Worm (Caenorhabditis elegans) whole organism, L3 larva: ENCODE results near the gene par-2.
A peak's percentile ranks its signal among the peaks of the same experiment; 100 is the strongest.
"Not testable (repeated sequence)": the region's sequence is repeated elsewhere in the genome, so short reads cannot be mapped to it uniquely, and the experiment has no call there.

ENCODE experiments used
- R02D3.7 ChIP-seq: fragments of 150-350 bp; optimal IDR thresholded peaks from 2 replicates; lab custom pipeline; 2014; ENCODE audit warnings: missing biosample characterization, missing genetic modification characterization
- ZK546.5 ChIP-seq: sonication (generic microtip); optimal IDR thresholded peaks from 2 replicates; lab custom pipeline; 2017; ENCODE audit warnings: missing biosample characterization, missing genetic modification characterization
- aly-2 ChIP-seq: fragments of 150-350 bp; optimal IDR thresholded peaks from 2 replicates; lab custom pipeline; 2014; ENCODE audit warnings: missing biosample characterization, missing genetic modification characterization
- ama-1 ChIP-seq: fragments of 150-350 bp; optimal IDR thresholded peaks from 2 replicates; lab custom pipeline; 2018
- ceh-28 ChIP-seq: fragments of 150-350 bp; optimal IDR thresholded peaks from 2 replicates; lab custom pipeline; 2014; ENCODE audit warnings: missing biosample characterization, missing genetic modification reagents, missing genetic modification characterization
- ceh-82 ChIP-seq: fragments of 150-350 bp; optimal IDR thresholded peaks from 2 replicates; lab custom pipeline; 2014; ENCODE audit warnings: missing biosample characterization, missing genetic modification characterization
- ceh-9 ChIP-seq: sonication (generic microtip); optimal IDR thresholded peaks from 2 replicates; lab custom pipeline; 2018; ENCODE audit warnings: missing biosample characterization, missing genetic modification characterization
- daf-12 ChIP-seq: fragments of 150-350 bp; optimal IDR thresholded peaks from 2 replicates; lab custom pipeline; 2014; ENCODE audit warnings: missing biosample characterization, missing genetic modification reagents, missing genetic modification characterization
- egl-5 ChIP-seq: fragments of 150-350 bp; optimal IDR thresholded peaks from 2 replicates; lab custom pipeline; 2017; ENCODE audit warnings: missing biosample characterization, missing genetic modification reagents, missing genetic modification characterization, inconsistent platforms
- elt-1 ChIP-seq: fragments of 150-350 bp; optimal IDR thresholded peaks from 2 replicates; lab custom pipeline; 2014; ENCODE audit warnings: missing biosample characterization, missing genetic modification characterization
- elt-2 ChIP-seq: sonication (generic microtip); optimal IDR thresholded peaks from 2 replicates; lab custom pipeline; 2016; ENCODE audit warnings: missing genetic modification reagents, mild to moderate bottlenecking, missing genetic modification characterization, missing compliant biosample characterization
- elt-3 ChIP-seq, 3 experiments: fragments of 150-350 bp in 1 of 3; sonication (generic microtip) in 2 of 3; optimal IDR thresholded peaks; 2 replicates in 2 of 3; 4 replicates in 1 of 3; lab custom pipeline; 2014 to 2017; ENCODE audit warnings: missing biosample characterization in 3 of 3, missing genetic modification characterization in 3 of 3
- fkh-2 ChIP-seq: fragments of 150-350 bp; optimal IDR thresholded peaks from 2 replicates; lab custom pipeline; 2014; ENCODE audit warnings: missing biosample characterization, missing genetic modification reagents, missing genetic modification characterization
- fos-1 ChIP-seq: fragments of 150-350 bp; optimal IDR thresholded peaks from 2 replicates; lab custom pipeline; 2014; ENCODE audit warnings: missing biosample characterization, missing genetic modification characterization
- hmg-11 ChIP-seq: sonication (generic microtip); optimal IDR thresholded peaks from 2 replicates; lab custom pipeline; 2016; ENCODE audit warnings: missing genetic modification characterization, missing compliant biosample characterization
- lin-15B ChIP-seq: fragments of 150-350 bp; optimal IDR thresholded peaks from 2 replicates; lab custom pipeline; 2014; ENCODE audit warnings: missing biosample characterization, missing genetic modification characterization
- lin-39 ChIP-seq: fragments of 150-350 bp; optimal IDR thresholded peaks from 2 replicates; lab custom pipeline; 2018; ENCODE audit warnings: missing biosample characterization, missing genetic modification reagents, missing genetic modification characterization
- lsy-12 ChIP-seq: sonication (generic microtip); optimal IDR thresholded peaks from 2 replicates; lab custom pipeline; 2016; ENCODE audit warnings: mild to moderate bottlenecking, missing genetic modification characterization, missing compliant biosample characterization
- mml-1 ChIP-seq: fragments of 150-350 bp; sonication (generic microtip); optimal IDR thresholded peaks from 3 replicates; lab custom pipeline; 2014; ENCODE audit warnings: missing biosample characterization, missing genetic modification characterization
- nfya-1 ChIP-seq: sonication (generic microtip); optimal IDR thresholded peaks from 2 replicates; lab custom pipeline; 2017; ENCODE audit warnings: missing genetic modification characterization, mild to moderate bottlenecking, missing compliant biosample characterization, antibody characterized with exemption, moderate library complexity; ENCODE audit not compliant: insufficient read depth
- nhr-11 ChIP-seq: fragments of 150-350 bp; optimal IDR thresholded peaks from 2 replicates; lab custom pipeline; 2014; ENCODE audit warnings: missing biosample characterization, missing genetic modification characterization
- nhr-23 ChIP-seq: fragments of 150-350 bp; optimal IDR thresholded peaks from 2 replicates; lab custom pipeline; 2014; ENCODE audit warnings: missing biosample characterization, missing genetic modification reagents, missing genetic modification characterization
- nhr-237 ChIP-seq: fragments of 150-350 bp; optimal IDR thresholded peaks from 2 replicates; lab custom pipeline; 2014; ENCODE audit warnings: missing biosample characterization, missing genetic modification characterization
- nhr-25 ChIP-seq: sonication (generic microtip); optimal IDR thresholded peaks from 2 replicates; lab custom pipeline; 2017; ENCODE audit warnings: missing biosample characterization, missing genetic modification characterization
- nhr-28 ChIP-seq: fragments of 150-350 bp; optimal IDR thresholded peaks from 2 replicates; lab custom pipeline; 2014; ENCODE audit warnings: missing biosample characterization, missing genetic modification characterization
- nhr-43 ChIP-seq: sonication (generic microtip); optimal IDR thresholded peaks from 2 replicates; lab custom pipeline; 2016; ENCODE audit warnings: mild to moderate bottlenecking, missing genetic modification characterization, missing compliant biosample characterization; ENCODE audit not compliant: poor library complexity, severe bottlenecking
- nhr-76 ChIP-seq: fragments of 150-350 bp; sonication (generic microtip); optimal IDR thresholded peaks from 5 replicates; lab custom pipeline; 2014; ENCODE audit warnings: missing biosample characterization, missing genetic modification characterization
- nhr-77 ChIP-seq: fragments of 150-350 bp; optimal IDR thresholded peaks from 2 replicates; lab custom pipeline; 2014; ENCODE audit warnings: missing biosample characterization, missing genetic modification characterization
- pha-4 ChIP-seq: fragments of 150-350 bp; optimal IDR thresholded peaks from 2 replicates; lab custom pipeline; 2014; ENCODE audit warnings: missing biosample characterization, missing genetic modification reagents, missing genetic modification characterization
- pqm-1 ChIP-seq: fragments of 150-350 bp; optimal IDR thresholded peaks from 2 replicates; lab custom pipeline; 2017; ENCODE audit warnings: missing biosample characterization, missing genetic modification characterization, inconsistent platforms
- sea-2 ChIP-seq: fragments of 150-350 bp; sonication (generic microtip); optimal IDR thresholded peaks from 4 replicates; lab custom pipeline; 2014; ENCODE audit warnings: missing biosample characterization, missing genetic modification reagents, missing genetic modification characterization
- snpc-4 ChIP-seq: fragments of 150-350 bp; optimal IDR thresholded peaks from 2 replicates; lab custom pipeline; 2014; ENCODE audit warnings: missing biosample characterization, missing genetic modification characterization
- tbx-2 ChIP-seq: sonication (generic microtip); optimal IDR thresholded peaks from 2 replicates; lab custom pipeline; 2016; ENCODE audit warnings: mild to moderate bottlenecking, missing genetic modification characterization, missing compliant biosample characterization
- unc-39 ChIP-seq: sonication (generic microtip); optimal IDR thresholded peaks from 4 replicates; lab custom pipeline; 2017; ENCODE audit warnings: missing biosample characterization, missing genetic modification characterization
- ztf-4 ChIP-seq: fragments of 150-350 bp; optimal IDR thresholded peaks from 2 replicates; lab custom pipeline; 2014; ENCODE audit warnings: missing biosample characterization, missing genetic modification characterization

The par-2 gene

DNA sequence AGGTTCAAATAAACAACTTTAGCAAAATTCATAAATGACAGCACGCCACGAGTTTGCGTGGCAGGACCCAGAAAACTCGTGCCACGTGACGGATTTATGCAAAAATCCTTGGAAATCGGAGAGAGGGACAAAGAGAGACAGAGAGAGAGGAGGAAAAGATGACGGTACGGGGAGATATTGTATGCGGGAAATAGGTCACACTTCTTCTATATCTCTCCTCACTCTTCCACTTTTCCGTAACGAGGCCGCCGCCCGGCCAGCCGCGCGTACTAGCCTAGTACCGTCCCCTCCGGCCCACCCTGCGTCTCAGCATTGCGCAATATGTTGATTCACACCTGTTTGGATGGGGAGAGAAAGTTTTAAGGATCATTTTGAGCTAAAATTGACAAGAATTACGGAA is 27.1 kb upstream of the par-2 start:
- TF ChIP-seq nhr-25 (tag; lab: Kevin White, UChicago) (peak; percentile 13), snpc-4 (tag; lab: Kevin White, UChicago) (no peak), hmg-11 (peak; percentile 44), nhr-23 (peak; percentile 83), nhr-28 (tag; lab: Kevin White, UChicago) (no peak), sea-2 (no peak), ceh-9 (tag; lab: Kevin White, UChicago) (no peak)
- TF ChIP-seq, all 47 proteins: peak for 3

DNA sequence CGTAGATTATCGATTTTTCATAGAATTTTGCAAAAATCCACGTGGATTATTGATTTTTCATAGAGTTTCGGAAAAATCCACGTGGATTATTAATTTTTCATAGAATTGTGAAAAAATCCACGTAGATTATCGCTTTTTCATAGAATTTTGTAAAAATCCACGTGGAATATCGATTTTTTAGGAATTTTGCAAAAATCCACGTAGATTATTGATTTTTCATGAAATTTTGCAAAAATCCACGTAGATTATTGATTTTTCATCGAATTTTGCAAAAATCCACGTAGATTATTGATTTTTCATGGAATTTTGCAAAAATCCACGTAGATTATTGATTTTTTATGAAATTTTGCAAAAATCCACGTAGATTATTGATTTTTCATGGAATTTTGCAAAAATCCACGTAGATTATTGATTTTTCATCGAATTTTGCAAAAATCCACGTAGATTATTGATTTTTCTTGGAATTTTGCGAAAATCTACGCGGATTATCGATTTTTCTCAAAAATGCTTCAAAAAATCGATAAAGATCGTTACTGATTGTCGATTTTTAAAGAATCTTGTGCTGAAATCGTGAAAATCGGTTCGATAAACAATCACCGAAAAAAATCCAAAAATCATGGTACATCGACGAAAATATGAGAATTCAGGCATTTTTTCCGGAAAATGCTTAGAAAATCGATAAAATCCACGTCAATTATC is 24.1 kb upstream of the par-2 start:
- peak; percentile 85 for TF ChIP-seq ceh-28 (tag; lab: Kevin White, UChicago)

DNA sequence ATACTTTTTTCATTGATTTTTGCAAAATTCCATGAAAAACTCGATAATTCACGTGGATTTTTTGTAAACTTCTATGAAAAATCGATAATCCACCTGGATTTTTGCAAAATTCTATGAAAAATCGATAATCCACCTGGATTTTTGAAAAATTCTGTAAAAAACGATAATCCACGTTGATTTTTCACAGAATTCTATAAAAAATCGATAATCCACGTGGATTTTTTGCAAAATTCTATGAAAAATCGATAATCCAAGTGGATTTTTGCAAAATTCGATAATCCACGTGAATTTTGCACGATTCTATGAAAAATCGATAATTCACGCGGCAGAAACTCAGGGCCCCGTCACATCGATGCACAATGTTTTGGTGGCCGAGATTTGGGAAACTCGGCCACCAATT is 23.1 kb upstream of the par-2 start:
- TF ChIP-seq pha-4 (tag; lab: Kevin White, UChicago) = no peak
- no peak for TF ChIP-seq nhr-237 (tag; lab: Kevin White, UChicago)
- TF ChIP-seq hmg-11 = no peak
- no peak for TF ChIP-seq pqm-1
- TF ChIP-seq ceh-28 (tag; lab: Kevin White, UChicago) = peak; percentile 94
- TF ChIP-seq nhr-77 (tag; lab: Kevin White, UChicago) = no peak

ce11 chrIII:1058881-1059280 is 22.3 kb upstream of the par-2 start:
- no peak for TF ChIP-seq ceh-9 (tag; lab: Kevin White, UChicago)
- no peak for TF ChIP-seq mml-1 (tag; lab: Kevin White, UChicago)
- TF ChIP-seq nhr-76 (tag; lab: Kevin White, UChicago) = no peak
- no peak for TF ChIP-seq R02D3.7
- no peak for TF ChIP-seq nhr-43 (tag; lab: Kevin White, UChicago)
- TF ChIP-seq ceh-28 (tag; lab: Kevin White, UChicago) = peak; percentile 57

- TF ChIP-seq tbx-2 (tag; lab: Kevin White, UChicago) (no peak), ceh-28 (tag; lab: Kevin White, UChicago) (no peak)
Measured at ce11 chrIII:1059961-1060360, 21.2 kb upstream of the par-2 start, which contains the start of gene BE0003N10.6. Gene BE0003N10.6 (minus strand): TSS chrIII:1060061.

DNA sequence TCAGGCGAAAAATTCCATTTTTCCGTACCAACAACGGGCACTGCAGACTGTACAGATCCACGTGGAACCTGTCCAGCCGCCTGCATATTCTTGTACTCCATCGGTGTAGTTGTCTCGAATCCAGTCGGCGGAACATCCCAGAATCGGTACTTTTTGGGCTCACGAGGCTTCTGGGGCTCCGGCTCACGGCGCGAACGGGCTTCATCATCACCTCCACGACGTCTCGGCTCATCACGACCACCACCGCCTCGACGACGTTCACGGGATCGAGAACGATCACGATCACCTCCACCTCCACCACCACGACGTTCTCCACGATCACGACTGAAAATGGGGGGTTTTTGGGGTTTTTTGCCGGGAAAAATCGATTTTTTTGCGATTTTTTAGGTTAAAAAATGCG is 7.0 kb upstream of the par-2 start:
- no peak for TF ChIP-seq nhr-76 (tag; lab: Kevin White, UChicago)
- no peak for TF ChIP-seq ama-1 (lab: Kevin White, UChicago)
- no peak for TF ChIP-seq nhr-11 (tag; lab: Kevin White, UChicago)
- no peak for TF ChIP-seq lin-15B (tag; lab: Kevin White, UChicago)
- TF ChIP-seq fos-1 = no peak
- no peak for TF ChIP-seq lin-39
- no peak for TF ChIP-seq nhr-25 (tag; lab: Kevin White, UChicago)
- TF ChIP-seq nfya-1 (tag; lab: Kevin White, UChicago) = no peak
- no peak for TF ChIP-seq ZK546.5 (tag; lab: Kevin White, UChicago)
- TF ChIP-seq nhr-23 = no peak
- TF ChIP-seq lsy-12 (tag; lab: Kevin White, UChicago) = no peak
- no peak for TF ChIP-seq aly-2
- no peak for TF ChIP-seq ceh-28 (tag; lab: Kevin White, UChicago)
- no peak for TF ChIP-seq nhr-237 (tag; lab: Kevin White, UChicago)
- no peak for TF ChIP-seq unc-39
- no peak for TF ChIP-seq tbx-2 (tag; lab: Kevin White, UChicago)

DNA sequence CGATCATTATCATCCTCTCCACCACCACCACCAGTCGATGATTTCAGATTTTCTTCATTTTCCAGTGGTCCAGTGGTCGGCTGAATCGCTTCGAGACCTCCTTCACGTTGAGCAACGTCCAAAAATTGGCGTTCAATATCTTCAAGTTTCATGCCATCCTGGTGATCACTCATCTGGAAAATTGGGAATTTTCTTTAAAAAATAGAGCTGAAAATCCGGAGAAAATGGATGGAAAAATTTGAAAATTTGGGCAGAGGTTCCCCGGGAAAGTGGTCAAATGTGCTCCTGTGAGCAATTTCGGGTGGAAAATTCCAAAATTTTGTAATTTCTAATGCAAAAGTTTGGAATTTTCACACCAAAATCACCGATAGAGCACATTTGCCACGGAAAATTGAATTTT is 4.8 kb upstream of the par-2 start, which contains the start of gene uaf-1:
Gene uaf-1 (minus strand): TSS at position 173 of the 400 bp plus-strand sequence.
- TF ChIP-seq hmg-11; sea-2; ceh-9 (tag; lab: Kevin White, UChicago): not testable (repeated sequence)

- peak; percentile 60 for TF ChIP-seq elt-1 (tag; lab: Kevin White, UChicago)
- no peak for TF ChIP-seq daf-12 (tag; lab: Kevin White, UChicago)
- TF ChIP-seq elt-2 (tag; lab: Kevin White, UChicago) = peak; percentile 78
- TF ChIP-seq ZK546.5 (tag; lab: Kevin White, UChicago) = no peak
- TF ChIP-seq aly-2 = no peak
- TF ChIP-seq nhr-237 (tag; lab: Kevin White, UChicago) = no peak
- TF ChIP-seq ama-1 (lab: Kevin White, UChicago) = peak; percentile 71
- peak; percentile 80 for TF ChIP-seq R02D3.7
- TF ChIP-seq unc-39 = no peak
- TF ChIP-seq egl-5 (tag; lab: Kevin White, UChicago) = peak; percentile 80
- peak; percentile 62 for TF ChIP-seq pqm-1
- TF ChIP-seq nhr-43 (tag; lab: Kevin White, UChicago) = peak; percentile 79
- no peak for TF ChIP-seq mml-1 (tag; lab: Kevin White, UChicago)
- TF ChIP-seq snpc-4 (tag; lab: Kevin White, UChicago) = peak; percentile 87
- peak; percentile 34 for TF ChIP-seq ztf-4 (tag; lab: Kevin White, UChicago)
- peak; percentile 95 for TF ChIP-seq lin-39
- TF ChIP-seq hmg-11 = peak; percentile 83
- TF ChIP-seq ceh-82 = peak; percentile 57
- no peak for TF ChIP-seq fkh-2 (tag; lab: Kevin White, UChicago)
- TF ChIP-seq elt-3 (tag; optimal IDR thresholded peaks at IDR 0.05; lab: Kevin White, UChicago) = peak in 1 of 3 experiments; percentile 60
- TF ChIP-seq lin-15B (tag; lab: Kevin White, UChicago) = peak; percentile 99
Measured at ce11 chrIII:1080536-1080935, 665 bp upstream of the par-2 start, which contains the start of the genes rab-18 and kbp-4. Gene rab-18 (minus strand): TSS chrIII:1080775. Gene kbp-4 (plus strand): TSS chrIII:1080901.
